Fruit fly (Drosophila melanogaster): Measurements from ENCODE around the gene RpS6.

Gene RpS6

DNA sequence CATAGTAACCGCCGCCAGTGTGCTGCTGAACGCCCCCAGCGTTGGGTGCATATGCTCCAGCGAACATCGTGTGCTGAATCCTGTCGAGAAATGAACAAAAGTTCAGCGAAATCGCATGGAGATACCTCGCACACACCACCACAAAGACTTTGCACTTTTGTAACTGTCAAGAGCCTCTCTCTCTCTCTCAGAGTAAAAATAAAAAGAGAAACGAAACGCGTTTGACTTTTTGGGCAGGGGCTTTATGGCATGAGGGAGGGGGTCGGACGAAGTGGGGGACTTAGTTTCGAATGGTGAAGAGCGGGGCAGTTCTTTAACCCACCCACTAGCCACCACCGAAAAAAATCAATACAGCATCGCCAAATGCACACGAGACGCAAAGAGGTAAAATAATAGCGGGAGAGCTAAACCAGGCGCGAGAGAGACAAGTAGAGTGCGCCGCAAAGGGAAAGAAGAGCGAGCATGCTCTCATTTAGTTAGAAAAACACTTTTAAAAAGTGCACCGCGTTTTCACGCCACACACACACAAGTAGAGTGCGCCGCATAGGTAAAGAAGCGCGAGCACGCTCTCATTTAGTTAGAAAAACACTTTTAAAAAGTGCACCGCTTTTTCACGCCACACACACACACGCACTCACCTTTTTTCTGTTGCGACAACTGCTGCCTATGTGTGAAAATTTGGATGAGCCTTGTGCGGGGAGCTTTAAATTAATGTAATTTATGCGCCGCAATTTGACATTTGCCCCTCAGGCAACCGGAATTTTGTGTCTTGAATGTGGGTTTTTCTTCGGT is 29.3 kb upstream of the RpS6 start:
- TF ChIP-seq Dfd (GFP tag; optimal IDR thresholded peaks at IDR 0.05) (no peak), HLH106 (tag; optimal IDR thresholded peaks at IDR 0.05) (no peak), Hnf4 (GFP tag; optimal IDR thresholded peaks at IDR 0.05) (peak; percentile 2), Vsx2 (GFP tag; optimal IDR thresholded peaks at IDR 0.05; ENCODE audit: partially characterized antibody) (no peak), Dif (GFP tag; optimal IDR thresholded peaks at IDR 0.05; ENCODE audit: partially characterized antibody) (peak; percentile 47), jim (GFP tag; optimal IDR thresholded peaks at IDR 0.05) (no peak), Myc (optimal IDR thresholded peaks at IDR 0.05) (no peak), Abd-B (GFP tag; optimal IDR thresholded peaks at IDR 0.05) (no peak), tai (GFP tag; optimal IDR thresholded peaks at IDR 0.05) (no peak), rgr (GFP tag; optimal IDR thresholded peaks at IDR 0.05) (no peak), GATAd (GFP tag; optimal IDR thresholded peaks at IDR 0.05) (no peak), lola (GFP tag; optimal IDR thresholded peaks at IDR 0.05) (no peak), N (GFP tag; optimal IDR thresholded peaks at IDR 0.05) (no peak), CrebA (GFP tag; optimal IDR thresholded peaks at IDR 0.05; ENCODE audit: borderline replicate concordance) (no peak), woc (GFP tag; optimal IDR thresholded peaks at IDR 0.05) (no peak), CG32264 (GFP tag; optimal IDR thresholded peaks at IDR 0.05) (no peak), br (GFP tag; optimal IDR thresholded peaks at IDR 0.05) (no peak), foxo (GFP tag; optimal IDR thresholded peaks at IDR 0.05) (no peak), ey (GFP tag; optimal IDR thresholded peaks at IDR 0.05) (no peak), pan (optimal IDR thresholded peaks at IDR 0.05) (no peak), Sp1 (GFP tag; optimal IDR thresholded peaks at IDR 0.05) (no peak), dl (GFP tag; optimal IDR thresholded peaks at IDR 0.05; ENCODE audit: insufficient read depth in 1 of 2, partially characterized antibody in 2 of 2) (peak; percentile 10 to 64)

DNA sequence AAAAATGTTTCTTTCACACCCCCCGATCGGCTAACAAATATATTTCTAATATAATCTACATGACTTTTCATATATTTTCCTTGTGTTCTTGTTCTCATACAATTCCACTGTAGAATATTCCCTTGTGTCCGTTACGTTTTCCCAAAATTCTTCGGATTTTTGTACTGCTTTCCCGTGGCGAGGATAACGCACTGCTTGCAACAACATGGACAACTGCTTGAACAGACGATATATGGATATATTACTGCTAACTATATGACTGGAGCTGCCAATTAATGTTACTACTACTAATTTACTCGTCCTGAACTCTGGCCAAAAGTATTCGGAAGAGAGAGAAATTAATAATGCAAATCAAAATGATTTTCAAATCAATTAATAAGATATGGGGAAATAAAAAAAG is 23.8 kb upstream of the RpS6 start:
- TF ChIP-seq CG9705 (GFP tag; optimal IDR thresholded peaks at IDR 0.05) (no peak), ey (GFP tag; optimal IDR thresholded peaks at IDR 0.05) (no peak), Jra (GFP tag; optimal IDR thresholded peaks at IDR 0.05) (no peak), tai (GFP tag; optimal IDR thresholded peaks at IDR 0.05) (no peak), Vsx2 (GFP tag; optimal IDR thresholded peaks at IDR 0.05; ENCODE audit: partially characterized antibody) (no peak), OdsH (GFP tag; optimal IDR thresholded peaks at IDR 0.05) (no peak), woc (GFP tag; optimal IDR thresholded peaks at IDR 0.05) (no peak), rgr (GFP tag; optimal IDR thresholded peaks at IDR 0.05) (no peak), GATAd (GFP tag; optimal IDR thresholded peaks at IDR 0.05) (no peak)

DNA sequence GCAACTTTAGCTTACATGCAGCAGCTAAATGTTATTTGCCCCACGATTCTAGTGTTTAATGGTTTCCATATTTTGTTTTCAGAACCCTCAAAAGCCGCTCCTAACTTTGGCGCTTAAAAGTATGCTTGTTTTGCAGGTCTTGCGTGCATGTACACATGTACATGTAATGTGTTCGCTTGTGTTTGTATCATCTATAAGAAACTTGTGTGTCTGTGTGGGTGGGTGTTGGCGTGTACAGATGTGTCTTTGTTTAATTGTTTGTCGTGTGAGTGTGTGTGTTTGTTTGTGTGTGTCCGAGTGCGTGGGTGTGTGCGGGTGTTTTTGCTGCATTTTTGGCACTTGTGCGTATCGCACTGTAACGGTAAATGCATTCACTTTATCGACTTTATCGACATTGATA is 21.9 kb upstream of the RpS6 start:
- no peak for TF ChIP-seq dl (GFP tag; optimal IDR thresholded peaks at IDR 0.05; ENCODE audit: insufficient read depth in 1 of 2, partially characterized antibody in 2 of 2)
- TF ChIP-seq usp (GFP tag; optimal IDR thresholded peaks at IDR 0.05), result no peak
- TF ChIP-seq woc (GFP tag; optimal IDR thresholded peaks at IDR 0.05), result no peak
- no peak for TF ChIP-seq tai (GFP tag; optimal IDR thresholded peaks at IDR 0.05)
- TF ChIP-seq Jra (GFP tag; optimal IDR thresholded peaks at IDR 0.05), result no peak
- TF ChIP-seq Abd-B (GFP tag; optimal IDR thresholded peaks at IDR 0.05), result no peak
- TF ChIP-seq N (GFP tag; optimal IDR thresholded peaks at IDR 0.05), result peak; percentile 56
- no peak for TF ChIP-seq sv (GFP tag; optimal IDR thresholded peaks at IDR 0.05)

DNA sequence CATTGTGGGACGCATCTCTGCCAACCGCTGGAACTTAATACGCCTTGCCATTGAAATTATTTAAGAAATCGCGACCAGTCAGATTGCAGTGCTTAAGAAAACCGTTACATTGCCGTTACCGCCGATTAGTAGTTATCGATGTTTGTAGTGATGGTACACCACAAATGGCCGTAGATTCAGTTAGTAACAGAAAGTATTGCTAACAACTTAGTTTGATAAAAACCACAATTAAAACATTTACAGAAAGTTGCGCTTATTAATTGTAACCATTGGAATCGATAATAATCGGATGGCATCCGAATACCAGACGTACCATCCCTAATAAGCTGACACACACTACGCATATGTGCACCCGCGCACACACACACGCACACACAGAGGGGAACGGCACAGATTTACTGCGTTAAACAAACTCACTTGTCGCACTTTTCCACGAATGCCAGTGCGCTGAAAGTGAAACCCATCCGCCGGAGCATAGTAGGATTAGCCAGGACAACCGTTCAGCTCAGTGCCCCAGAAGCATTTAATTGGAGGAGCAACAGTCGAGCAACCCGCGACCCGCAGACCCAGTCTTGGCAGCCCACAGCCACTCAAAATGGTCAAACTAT is 19.1 kb upstream of the RpS6 start, which contains the start of the genes hdm and Ykt6:
TSS of gene hdm (minus strand) at position 51 of the 608 bp plus-strand sequence.
TSS of gene Ykt6 (plus strand) at position 329 of the 608 bp plus-strand sequence.
- TF ChIP-seq ey (GFP tag; optimal IDR thresholded peaks at IDR 0.05) (peak; percentile 77), Dif (GFP tag; optimal IDR thresholded peaks at IDR 0.05; ENCODE audit: partially characterized antibody) (no peak), h (GFP tag; optimal IDR thresholded peaks at IDR 0.05) (peak; percentile 86), lola (GFP tag; optimal IDR thresholded peaks at IDR 0.05) (no peak), N (GFP tag; optimal IDR thresholded peaks at IDR 0.05) (no peak), jim (GFP tag; optimal IDR thresholded peaks at IDR 0.05) (no peak), dl (GFP tag; optimal IDR thresholded peaks at IDR 0.05; ENCODE audit: insufficient read depth in 1 of 2, partially characterized antibody in 2 of 2) (no peak), woc (GFP tag; optimal IDR thresholded peaks at IDR 0.05) (no peak), Myc (optimal IDR thresholded peaks at IDR 0.05) (no peak), CG32264 (GFP tag; optimal IDR thresholded peaks at IDR 0.05) (peak; percentile 28), GATAd (GFP tag; optimal IDR thresholded peaks at IDR 0.05) (peak; percentile 79), dsf (GFP tag; optimal IDR thresholded peaks at IDR 0.05; ENCODE audit: borderline replicate concordance) (no peak), usp (GFP tag; optimal IDR thresholded peaks at IDR 0.05) (no peak), foxo (GFP tag; optimal IDR thresholded peaks at IDR 0.05) (peak in 1 of 2 experiments; percentile 87), dmrt93B (GFP tag; optimal IDR thresholded peaks at IDR 0.05) (no peak), sage (GFP tag; optimal IDR thresholded peaks at IDR 0.05) (no peak), tai (GFP tag; optimal IDR thresholded peaks at IDR 0.05) (no peak), Dfd (GFP tag; optimal IDR thresholded peaks at IDR 0.05) (no peak), Sp1 (GFP tag; optimal IDR thresholded peaks at IDR 0.05) (no peak), CrebA (GFP tag; optimal IDR thresholded peaks at IDR 0.05; ENCODE audit: borderline replicate concordance) (no peak), fru (GFP tag; optimal IDR thresholded peaks at IDR 0.05) (peak; percentile 85), Rel (GFP tag; optimal IDR thresholded peaks at IDR 0.05) (no peak), Rel (tag; optimal IDR thresholded peaks at IDR 0.05) (peak; percentile 48), sv (GFP tag; optimal IDR thresholded peaks at IDR 0.05) (peak; percentile 67), brk (GFP tag; optimal IDR thresholded peaks at IDR 0.05) (no peak), rgr (GFP tag; optimal IDR thresholded peaks at IDR 0.05) (peak; percentile 81), Hnf4 (GFP tag; optimal IDR thresholded peaks at IDR 0.05) (peak; percentile 92), CG9705 (GFP tag; optimal IDR thresholded peaks at IDR 0.05) (peak; percentile 62), OdsH (GFP tag; optimal IDR thresholded peaks at IDR 0.05) (peak; percentile 70), HLH106 (tag; optimal IDR thresholded peaks at IDR 0.05) (peak; percentile 76), psq (GFP tag; optimal IDR thresholded peaks at IDR 0.05) (peak; percentile 70), Hr83 (GFP tag; optimal IDR thresholded peaks at IDR 0.05; ENCODE audit: poor library complexity, severe bottlenecking) (no peak), Abd-B (GFP tag; optimal IDR thresholded peaks at IDR 0.05) (no peak)
